Worm (Caenorhabditis elegans) whole organism, L3 larva: Measurements from ENCODE around the gene F28H6.6.

Experiments
- R02D3.7 ChIP-seq: fragments of 150-350 bp; optimal IDR thresholded peaks from 2 replicates; lab custom pipeline; 2014; ENCODE audit warnings: missing biosample characterization, missing genetic modification characterization
- ama-1 ChIP-seq: fragments of 150-350 bp; optimal IDR thresholded peaks from 2 replicates; lab custom pipeline; 2018
- ceh-16 ChIP-seq: sonication (generic microtip); optimal IDR thresholded peaks from 2 replicates; lab custom pipeline; 2017; ENCODE audit warnings: missing biosample characterization, missing genetic modification characterization
- ceh-28 ChIP-seq: fragments of 150-350 bp; optimal IDR thresholded peaks from 2 replicates; lab custom pipeline; 2014; ENCODE audit warnings: missing biosample characterization, missing genetic modification reagents, missing genetic modification characterization
- ceh-82 ChIP-seq: fragments of 150-350 bp; optimal IDR thresholded peaks from 2 replicates; lab custom pipeline; 2014; ENCODE audit warnings: missing biosample characterization, missing genetic modification characterization
- daf-12 ChIP-seq: fragments of 150-350 bp; optimal IDR thresholded peaks from 2 replicates; lab custom pipeline; 2014; ENCODE audit warnings: missing biosample characterization, missing genetic modification reagents, missing genetic modification characterization
- egl-27 ChIP-seq: sonication (generic microtip); optimal IDR thresholded peaks from 4 replicates; lab custom pipeline; 2017; ENCODE audit warnings: missing biosample characterization, missing genetic modification reagents, missing genetic modification characterization
- egl-5 ChIP-seq: fragments of 150-350 bp; optimal IDR thresholded peaks from 2 replicates; lab custom pipeline; 2017; ENCODE audit warnings: missing biosample characterization, missing genetic modification reagents, missing genetic modification characterization, inconsistent platforms
- elt-2 ChIP-seq: sonication (generic microtip); optimal IDR thresholded peaks from 2 replicates; lab custom pipeline; 2016; ENCODE audit warnings: missing genetic modification reagents, mild to moderate bottlenecking, missing genetic modification characterization, missing compliant biosample characterization
- eor-1 ChIP-seq, 2 experiments: fragments of 150-350 bp; optimal IDR thresholded peaks; 2 replicates each; lab custom pipeline; 2014 to 2018; ENCODE audit warnings: missing biosample characterization in 2 of 2, missing genetic modification characterization in 2 of 2
- fkh-10 ChIP-seq: sonication (generic microtip); optimal IDR thresholded peaks from 2 replicates; lab custom pipeline; 2017; ENCODE audit warnings: missing biosample characterization, missing genetic modification reagents, missing genetic modification characterization
- fos-1 ChIP-seq: fragments of 150-350 bp; optimal IDR thresholded peaks from 2 replicates; lab custom pipeline; 2014; ENCODE audit warnings: missing biosample characterization, missing genetic modification characterization
- hmg-11 ChIP-seq: sonication (generic microtip); optimal IDR thresholded peaks from 2 replicates; lab custom pipeline; 2016; ENCODE audit warnings: missing genetic modification characterization, missing compliant biosample characterization
- jun-1 ChIP-seq: fragments of 150-350 bp; optimal IDR thresholded peaks from 2 replicates; lab custom pipeline; 2014; ENCODE audit warnings: missing biosample characterization, missing genetic modification reagents, missing genetic modification characterization
- lin-15B ChIP-seq: fragments of 150-350 bp; optimal IDR thresholded peaks from 2 replicates; lab custom pipeline; 2014; ENCODE audit warnings: missing biosample characterization, missing genetic modification characterization
- lin-39 ChIP-seq: fragments of 150-350 bp; optimal IDR thresholded peaks from 2 replicates; lab custom pipeline; 2018; ENCODE audit warnings: missing biosample characterization, missing genetic modification reagents, missing genetic modification characterization
- lsy-12 ChIP-seq: sonication (generic microtip); optimal IDR thresholded peaks from 2 replicates; lab custom pipeline; 2016; ENCODE audit warnings: mild to moderate bottlenecking, missing genetic modification characterization, missing compliant biosample characterization
- nfya-1 ChIP-seq: sonication (generic microtip); optimal IDR thresholded peaks from 2 replicates; lab custom pipeline; 2017; ENCODE audit warnings: missing genetic modification characterization, mild to moderate bottlenecking, missing compliant biosample characterization, antibody characterized with exemption, moderate library complexity; ENCODE audit not compliant: insufficient read depth
- nhr-11 ChIP-seq: fragments of 150-350 bp; optimal IDR thresholded peaks from 2 replicates; lab custom pipeline; 2014; ENCODE audit warnings: missing biosample characterization, missing genetic modification characterization
- nhr-12 ChIP-seq: fragments of 150-350 bp; optimal IDR thresholded peaks from 2 replicates; lab custom pipeline; 2014; ENCODE audit warnings: missing biosample characterization, missing genetic modification characterization
- nhr-23 ChIP-seq: fragments of 150-350 bp; optimal IDR thresholded peaks from 2 replicates; lab custom pipeline; 2014; ENCODE audit warnings: missing biosample characterization, missing genetic modification reagents, missing genetic modification characterization
- nhr-237 ChIP-seq: fragments of 150-350 bp; optimal IDR thresholded peaks from 2 replicates; lab custom pipeline; 2014; ENCODE audit warnings: missing biosample characterization, missing genetic modification characterization
- nhr-25 ChIP-seq: sonication (generic microtip); optimal IDR thresholded peaks from 2 replicates; lab custom pipeline; 2017; ENCODE audit warnings: missing biosample characterization, missing genetic modification characterization
- nhr-28 ChIP-seq: fragments of 150-350 bp; optimal IDR thresholded peaks from 2 replicates; lab custom pipeline; 2014; ENCODE audit warnings: missing biosample characterization, missing genetic modification characterization
- nhr-43 ChIP-seq: sonication (generic microtip); optimal IDR thresholded peaks from 2 replicates; lab custom pipeline; 2016; ENCODE audit warnings: mild to moderate bottlenecking, missing genetic modification characterization, missing compliant biosample characterization; ENCODE audit not compliant: poor library complexity, severe bottlenecking
- nhr-76 ChIP-seq: fragments of 150-350 bp; sonication (generic microtip); optimal IDR thresholded peaks from 5 replicates; lab custom pipeline; 2014; ENCODE audit warnings: missing biosample characterization, missing genetic modification characterization
- nhr-77 ChIP-seq: fragments of 150-350 bp; optimal IDR thresholded peaks from 2 replicates; lab custom pipeline; 2014; ENCODE audit warnings: missing biosample characterization, missing genetic modification characterization
- pha-4 ChIP-seq: fragments of 150-350 bp; optimal IDR thresholded peaks from 2 replicates; lab custom pipeline; 2014; ENCODE audit warnings: missing biosample characterization, missing genetic modification reagents, missing genetic modification characterization
- pqm-1 ChIP-seq: fragments of 150-350 bp; optimal IDR thresholded peaks from 2 replicates; lab custom pipeline; 2017; ENCODE audit warnings: missing biosample characterization, missing genetic modification characterization, inconsistent platforms
- sea-2 ChIP-seq: fragments of 150-350 bp; sonication (generic microtip); optimal IDR thresholded peaks from 4 replicates; lab custom pipeline; 2014; ENCODE audit warnings: missing biosample characterization, missing genetic modification reagents, missing genetic modification characterization
- skn-1 ChIP-seq: fragments of 150-350 bp; optimal IDR thresholded peaks from 2 replicates; lab custom pipeline; 2014; ENCODE audit warnings: missing biosample characterization, missing genetic modification characterization
- tbx-2 ChIP-seq: sonication (generic microtip); optimal IDR thresholded peaks from 2 replicates; lab custom pipeline; 2016; ENCODE audit warnings: mild to moderate bottlenecking, missing genetic modification characterization, missing compliant biosample characterization
- unc-39 ChIP-seq: sonication (generic microtip); optimal IDR thresholded peaks from 4 replicates; lab custom pipeline; 2017; ENCODE audit warnings: missing biosample characterization, missing genetic modification characterization
- unc-62 ChIP-seq: fragments of 150-350 bp; sonication (generic microtip); optimal IDR thresholded peaks from 4 replicates; lab custom pipeline; 2014; ENCODE audit warnings: missing biosample characterization, missing genetic modification reagents, missing genetic modification characterization
- ztf-11 ChIP-seq: fragments of 150-350 bp; optimal IDR thresholded peaks from 2 replicates; lab custom pipeline; 2014; ENCODE audit warnings: missing biosample characterization, missing genetic modification characterization
- ztf-4 ChIP-seq: fragments of 150-350 bp; optimal IDR thresholded peaks from 2 replicates; lab custom pipeline; 2014; ENCODE audit warnings: missing biosample characterization, missing genetic modification characterization

Gene F28H6.6

ce11 chrX:14115480-14116161 is 10.1 kb downstream of the F28H6.6 start, which contains the start of gene F28H6.7:
TSS of gene F28H6.7 (plus strand) at chrX:14116111.
- TF ChIP-seq lin-15B (tag; lab: Kevin White, UChicago) (no peak), hmg-11 (peak; percentile 58), egl-5 (tag; lab: Kevin White, UChicago) (peak; percentile 40), nhr-28 (tag; lab: Kevin White, UChicago) (no peak), lin-39 (tag; lab: Kevin White, UChicago) (peak; percentile 4), nhr-25 (tag; lab: Kevin White, UChicago) (peak; percentile 32), jun-1 (tag; lab: Kevin White, UChicago) (peak; percentile 22), elt-2 (tag; lab: Kevin White, UChicago) (peak; percentile 59), lsy-12 (tag; lab: Kevin White, UChicago) (peak; percentile 27), pqm-1 (tag; lab: Kevin White, UChicago) (peak; percentile 36), ama-1 (lab: Kevin White, UChicago) (no peak), ztf-11 (tag; lab: Kevin White, UChicago) (no peak), nhr-76 (peak; percentile 38), nhr-43 (tag; lab: Kevin White, UChicago) (peak; percentile 23)
- TF ChIP-seq, all 47 proteins: peak for 10

- TF ChIP-seq fos-1 (tag; lab: Kevin White, UChicago) (no peak), nhr-237 (tag; lab: Kevin White, UChicago) (no peak), unc-62 (GFP tag; lab: Kevin White, UChicago) (no peak), nhr-25 (tag; lab: Kevin White, UChicago) (no peak), daf-12 (tag; lab: Kevin White, UChicago) (no peak), ceh-16 (tag; lab: Kevin White, UChicago) (no peak), egl-27 (tag; lab: Kevin White, UChicago) (no peak), ceh-82 (tag; lab: Kevin White, UChicago) (no peak), nhr-12 (tag; lab: Kevin White, UChicago) (no peak), eor-1 (tag; optimal IDR thresholded peaks at IDR 0.05; lab: Kevin White, UChicago) (no peak), nhr-23 (tag; lab: Kevin White, UChicago) (no peak), lin-39 (tag; lab: Kevin White, UChicago) (no peak), ama-1 (lab: Kevin White, UChicago) (no peak), fkh-10 (no peak)
These were observed 12.3 kb downstream of the F28H6.6 start, which contains the start of gene nhr-281 for ce11 chrX:14113347-14113746. TSS of gene nhr-281 (minus strand) at chrX:14113447.

- TF ChIP-seq ceh-16 (tag; lab: Kevin White, UChicago), result no peak
- no peak for TF ChIP-seq tbx-2 (tag; lab: Kevin White, UChicago)
- no peak for TF ChIP-seq ceh-28 (tag; lab: Kevin White, UChicago)
- no peak for TF ChIP-seq nhr-43 (tag; lab: Kevin White, UChicago)
- no peak for TF ChIP-seq R02D3.7 (tag; lab: Kevin White, UChicago)
- no peak for TF ChIP-seq nhr-77 (tag; lab: Kevin White, UChicago)
- TF ChIP-seq lsy-12 (tag; lab: Kevin White, UChicago), result no peak
- TF ChIP-seq ztf-4 (tag; lab: Kevin White, UChicago), result no peak
- no peak for TF ChIP-seq nhr-76
- no peak for TF ChIP-seq pqm-1 (tag; lab: Kevin White, UChicago)
- TF ChIP-seq fos-1 (tag; lab: Kevin White, UChicago), result no peak
- TF ChIP-seq hmg-11, result no peak
- no peak for TF ChIP-seq egl-5 (tag; lab: Kevin White, UChicago)
- TF ChIP-seq eor-1 (tag; optimal IDR thresholded peaks at IDR 0.05; lab: Kevin White, UChicago), result no peak
- TF ChIP-seq nfya-1 (tag; lab: Kevin White, UChicago), result no peak
- TF ChIP-seq sea-2, result no peak
These were observed 17.4 kb downstream of the F28H6.6 start, which contains the start of gene F16B12.7 for ce11 chrX:14108245-14108644. TSS of gene F16B12.7 (plus strand) at chrX:14108545.

ce11 chrX:14102474-14102873 is 23.2 kb downstream of the F28H6.6 start:
- TF ChIP-seq nhr-12 (tag; lab: Kevin White, UChicago) (no peak), ama-1 (lab: Kevin White, UChicago) (no peak), nhr-43 (tag; lab: Kevin White, UChicago) (no peak), jun-1 (tag; lab: Kevin White, UChicago) (no peak), ztf-11 (tag; lab: Kevin White, UChicago) (no peak), nhr-11 (tag; lab: Kevin White, UChicago) (no peak), nhr-28 (tag; lab: Kevin White, UChicago) (no peak), skn-1 (tag; lab: Kevin White, UChicago) (no peak), fos-1 (tag; lab: Kevin White, UChicago) (no peak), unc-39 (tag; lab: Kevin White, UChicago) (no peak), egl-27 (tag; lab: Kevin White, UChicago) (no peak), pha-4 (tag; lab: Kevin White, UChicago) (no peak)
- TF ChIP-seq, all 47 proteins: peak for 0
